Worm (Caenorhabditis elegans): ENCODE measurements around the gene R151.10.

ce11 chrIII:7216226-7216625 lies 14.5 kb downstream of the R151.10 start, which contains the start of gene R151.1:
- TF ChIP-seq nhr-77 (tag; optimal IDR thresholded peaks at IDR 0.05) (no peak), nhr-11 (tag; optimal IDR thresholded peaks at IDR 0.05) (no peak), nhr-23 (tag; optimal IDR thresholded peaks at IDR 0.05) (no peak), mdl-1 (tag; optimal IDR thresholded peaks at IDR 0.05) (no peak), ZK546.5 (tag; optimal IDR thresholded peaks at IDR 0.05) (no peak), skn-1 (tag; optimal IDR thresholded peaks at IDR 0.05) (no peak), nhr-12 (tag; optimal IDR thresholded peaks at IDR 0.05) (no peak), nhr-237 (tag; optimal IDR thresholded peaks at IDR 0.05) (no peak), ama-1 (optimal IDR thresholded peaks at IDR 0.05) (no peak)

Data from whole organism, L2 larva.